Fruit fly (Drosophila melanogaster) whole organism, pupa: ENCODE results near the gene CG14298.

ENCODE experiments used
- CG12605 ChIP-seq: fragments of 200-800 bp; sonication (Bioruptor generic); IDR thresholded peaks from 2 replicates; pipeline ENCODE4 v1.3.6; 2022; ENCODE audit warnings: missing biosample characterization, missing genetic modification characterization
- CG34367 ChIP-seq: fragments of 200-800 bp; sonication (Bioruptor generic); optimal IDR thresholded peaks from 2 replicates; lab custom pipeline; 2018; ENCODE audit warnings: missing biosample characterization, mild to moderate bottlenecking, missing genetic modification characterization
- CG4496 ChIP-seq: fragments of 200-800 bp; sonication (Bioruptor generic); IDR thresholded peaks from 3 replicates; pipeline ENCODE4 v1.3.6; 2022; ENCODE audit warnings: missing biosample characterization, missing genetic modification characterization
- CG9948 ChIP-seq: fragments of 200-800 bp; sonication (Bioruptor generic); optimal IDR thresholded peaks from 2 replicates; lab custom pipeline; 2018; ENCODE audit warnings: missing biosample characterization, mild to moderate bottlenecking, missing genetic modification characterization, moderate library complexity
- D1 ChIP-seq: fragments of 200-800 bp; sonication (Bioruptor generic); optimal IDR thresholded peaks from 2 replicates; lab custom pipeline; 2018; ENCODE audit warnings: missing biosample characterization, mild to moderate bottlenecking, missing genetic modification characterization, moderate library complexity
- Ets98B ChIP-seq: fragments of 200-800 bp; sonication (Bioruptor generic); IDR thresholded peaks from 2 replicates; pipeline ENCODE4 v1.3.6; 2022; ENCODE audit warnings: missing biosample characterization, missing genetic modification characterization
- Snoo ChIP-seq: fragments of 200-800 bp; sonication (Bioruptor generic); optimal IDR thresholded peaks from 3 replicates; lab custom pipeline; 2017; ENCODE audit warnings: missing biosample characterization, mild to moderate bottlenecking, missing genetic modification characterization, inconsistent platforms
- gl ChIP-seq: fragments of 200-800 bp; sonication (Bioruptor generic); optimal IDR thresholded peaks from 2 replicates; lab custom pipeline; 2018; ENCODE audit warnings: missing biosample characterization, mild to moderate bottlenecking, missing genetic modification characterization
- rn ChIP-seq: fragments of 200-800 bp; sonication (Bioruptor generic); IDR thresholded peaks from 2 replicates; pipeline ENCODE4 v1.3.6; 2022; ENCODE audit warnings: missing biosample characterization, missing genetic modification characterization

- TF ChIP-seq CG9948 (tag; lab: Kevin White, UChicago) = no peak
- TF ChIP-seq Ets98B (GFP tag; lab: Robert Waterston, UW) = no peak
- TF ChIP-seq Snoo (tag; lab: Kevin White, UChicago) = no peak
- TF ChIP-seq CG34367 (tag; lab: Kevin White, UChicago) = no peak
- no peak for TF ChIP-seq rn
- TF ChIP-seq gl (tag; lab: Kevin White, UChicago) = no peak
- no peak for TF ChIP-seq CG4496 (GFP tag; lab: Robert Waterston, UW)
- no peak for TF ChIP-seq D1 (tag; lab: Kevin White, UChicago)
- TF ChIP-seq CG12605 (GFP tag; lab: Robert Waterston, UW) = no peak
Observed at dm6 chr3R:18875228-18875627, at the start of gene CG14298.
